Fruit fly (Drosophila melanogaster) whole organism, prepupa: ENCODE measurements around the gene CG31689.

Source experiments
- Blimp-1 ChIP-seq: fragments of 200-800 bp; sonication (Bioruptor generic); optimal IDR thresholded peaks from 3 replicates; lab custom pipeline; 2017; ENCODE audit warnings: missing biosample characterization, missing genetic modification characterization, mild to moderate bottlenecking, moderate library complexity, missing genetic modification reagents
- CG10631 ChIP-seq: fragments of 200-800 bp; sonication (Bioruptor generic); optimal IDR thresholded peaks from 2 replicates; lab custom pipeline; 2016; ENCODE audit warnings: missing biosample characterization, missing genetic modification characterization
- CG11294 ChIP-seq: fragments of 200-800 bp; sonication (Bioruptor generic); IDR thresholded peaks from 2 replicates; pipeline ENCODE4 v1.3.6; 2022; ENCODE audit warnings: missing biosample characterization, missing genetic modification characterization
- CG11762 ChIP-seq: fragments of 200-800 bp; sonication (Bioruptor generic); optimal IDR thresholded peaks from 3 replicates; lab custom pipeline; 2016; ENCODE audit warnings: missing biosample characterization, missing genetic modification characterization; ENCODE audit not compliant: insufficient read depth
- CG15336 ChIP-seq: fragments of 200-800 bp; sonication (Bioruptor generic); IDR thresholded peaks from 2 replicates; pipeline ENCODE4 v1.3.6; 2022; ENCODE audit warnings: missing biosample characterization, missing genetic modification characterization
- CG1621 ChIP-seq: fragments of 200-800 bp; sonication (Bioruptor generic); optimal IDR thresholded peaks from 3 replicates; lab custom pipeline; 2018; ENCODE audit warnings: missing biosample characterization, mild to moderate bottlenecking, missing genetic modification characterization
- CG16779 ChIP-seq: fragments of 200-800 bp; sonication (Bioruptor generic); optimal IDR thresholded peaks from 3 replicates; lab custom pipeline; 2017; ENCODE audit warnings: missing biosample characterization, mild to moderate bottlenecking, missing genetic modification characterization
- CG3032 ChIP-seq: fragments of 200-800 bp; optimal IDR thresholded peaks from 2 replicates; lab custom pipeline; 2019; ENCODE audit warnings: missing biosample characterization, mild to moderate bottlenecking, missing genetic modification characterization, moderate library complexity
- CG31627 ChIP-seq: fragments of 200-800 bp; sonication (Bioruptor generic); optimal IDR thresholded peaks from 3 replicates; lab custom pipeline; 2016; ENCODE audit warnings: missing biosample characterization, missing genetic modification characterization
- CG32006 ChIP-seq: fragments of 200-800 bp; sonication (Bioruptor generic); optimal IDR thresholded peaks from 3 replicates; lab custom pipeline; 2017; ENCODE audit warnings: missing biosample characterization, mild to moderate bottlenecking, missing genetic modification characterization
- CG34406 ChIP-seq: fragments of 200-800 bp; sonication (Bioruptor generic); optimal IDR thresholded peaks from 3 replicates; lab custom pipeline; 2016; ENCODE audit warnings: missing biosample characterization, missing genetic modification characterization
- CG3919 ChIP-seq: fragments of 200-800 bp; sonication (Bioruptor generic); optimal IDR thresholded peaks from 3 replicates; lab custom pipeline; 2016; ENCODE audit warnings: missing biosample characterization, missing genetic modification characterization
- CG4318 ChIP-seq: fragments of 200-800 bp; sonication (Bioruptor generic); optimal IDR thresholded peaks from 3 replicates; lab custom pipeline; 2017; ENCODE audit warnings: missing biosample characterization, mild to moderate bottlenecking, missing genetic modification characterization
- CG6163 ChIP-seq: fragments of 200-800 bp; sonication (Bioruptor generic); IDR thresholded peaks from 3 replicates; pipeline ENCODE4 v1.3.6; 2022; ENCODE audit warnings: missing biosample characterization, missing genetic modification characterization
- CG6792 ChIP-seq: fragments of 200-800 bp; sonication (Bioruptor generic); optimal IDR thresholded peaks from 3 replicates; lab custom pipeline; 2016; ENCODE audit warnings: missing biosample characterization, missing genetic modification characterization
- CG6854 ChIP-seq: fragments of 200-800 bp; sonication (Bioruptor generic); optimal IDR thresholded peaks from 2 replicates; lab custom pipeline; 2017; ENCODE audit warnings: missing biosample characterization, mild to moderate bottlenecking, missing genetic modification characterization
- CG7368 ChIP-seq: fragments of 200-800 bp; sonication (Bioruptor generic); optimal IDR thresholded peaks from 3 replicates; lab custom pipeline; 2016; ENCODE audit warnings: missing biosample characterization, missing genetic modification characterization
- CG8119 ChIP-seq: fragments of 200-800 bp; sonication (Bioruptor generic); IDR thresholded peaks from 3 replicates; pipeline ENCODE4 v1.3.6; 2022; ENCODE audit warnings: missing biosample characterization, missing genetic modification characterization
- CG8319 ChIP-seq: fragments of 200-800 bp; sonication (Bioruptor generic); optimal IDR thresholded peaks from 3 replicates; lab custom pipeline; 2016; ENCODE audit warnings: missing biosample characterization, missing genetic modification characterization
- CG8632 ChIP-seq: fragments of 200-800 bp; sonication (Bioruptor generic); optimal IDR thresholded peaks from 3 replicates; lab custom pipeline; 2016; ENCODE audit warnings: missing biosample characterization, missing genetic modification characterization
- CG9139 ChIP-seq: fragments of 200-800 bp; sonication (Bioruptor generic); optimal IDR thresholded peaks from 3 replicates; lab custom pipeline; 2017; ENCODE audit warnings: missing biosample characterization, mild to moderate bottlenecking, missing genetic modification characterization
- Eip75B ChIP-seq: fragments of 200-800 bp; sonication (Bioruptor generic); optimal IDR thresholded peaks from 3 replicates; lab custom pipeline; 2016; ENCODE audit warnings: missing biosample characterization, missing genetic modification characterization
- Ets21C ChIP-seq: fragments of 200-800 bp; sonication (Bioruptor generic); optimal IDR thresholded peaks from 3 replicates; lab custom pipeline; 2016; ENCODE audit warnings: missing biosample characterization, missing genetic modification characterization
- Ets96B ChIP-seq: fragments of 200-800 bp; optimal IDR thresholded peaks from 2 replicates; lab custom pipeline; 2019; ENCODE audit warnings: missing biosample characterization, mild to moderate bottlenecking, missing genetic modification characterization, moderate library complexity
- Hr38 ChIP-seq: sonication (Bioruptor generic); optimal IDR thresholded peaks from 2 replicates; lab custom pipeline; 2016; ENCODE audit warnings: missing biosample characterization, missing genetic modification characterization
- Hr4 ChIP-seq: fragments of 200-800 bp; sonication (Bioruptor generic); optimal IDR thresholded peaks from 3 replicates; lab custom pipeline; 2016; ENCODE audit warnings: missing biosample characterization, missing genetic modification characterization
- Lpt ChIP-seq: fragments of 200-800 bp; sonication (Bioruptor generic); optimal IDR thresholded peaks from 3 replicates; lab custom pipeline; 2016; ENCODE audit warnings: missing biosample characterization, missing genetic modification characterization
- OdsH ChIP-seq: fragments of 200-800 bp; sonication (Bioruptor generic); optimal IDR thresholded peaks from 3 replicates; lab custom pipeline; 2016; ENCODE audit warnings: missing biosample characterization, missing genetic modification characterization
- Smox ChIP-seq: fragments of 200-800 bp; sonication (Bioruptor generic); optimal IDR thresholded peaks from 3 replicates; lab custom pipeline; 2016; ENCODE audit warnings: missing biosample characterization, missing genetic modification characterization
- Sox14 ChIP-seq: fragments of 200-800 bp; sonication (Bioruptor generic); optimal IDR thresholded peaks from 3 replicates; lab custom pipeline; 2016; ENCODE audit warnings: missing biosample characterization, missing genetic modification characterization
- Sox15 ChIP-seq: fragments of 200-800 bp; sonication (Bioruptor generic); optimal IDR thresholded peaks from 3 replicates; lab custom pipeline; 2016; ENCODE audit warnings: missing biosample characterization, missing genetic modification characterization
- achi ChIP-seq: fragments of 200-800 bp; sonication (Bioruptor generic); optimal IDR thresholded peaks from 3 replicates; lab custom pipeline; 2016; ENCODE audit warnings: missing biosample characterization, missing genetic modification characterization
- dac ChIP-seq: fragments of 200-800 bp; sonication (Bioruptor generic); optimal IDR thresholded peaks from 2 replicates; lab custom pipeline; 2017; ENCODE audit warnings: missing biosample characterization, mild to moderate bottlenecking, missing genetic modification characterization
- dsx ChIP-seq: fragments of 200-800 bp; optimal IDR thresholded peaks from 3 replicates; lab custom pipeline; 2019; ENCODE audit warnings: missing biosample characterization, mild to moderate bottlenecking, missing genetic modification characterization, moderate library complexity; ENCODE audit not compliant: poor library complexity, severe bottlenecking
- eg ChIP-seq: fragments of 200-800 bp; sonication (Bioruptor generic); IDR thresholded peaks from 3 replicates; pipeline ENCODE4 v1.3.6; 2022; ENCODE audit warnings: missing biosample characterization, missing genetic modification characterization
- fd59A ChIP-seq: fragments of 200-800 bp; sonication (Bioruptor generic); optimal IDR thresholded peaks from 2 replicates; lab custom pipeline; 2017; ENCODE audit warnings: missing biosample characterization, mild to moderate bottlenecking, missing genetic modification characterization, missing genetic modification reagents
- fd85E ChIP-seq: fragments of 200-800 bp; sonication (Bioruptor generic); optimal IDR thresholded peaks from 3 replicates; lab custom pipeline; 2016; ENCODE audit warnings: missing biosample characterization, missing genetic modification characterization
- fkh ChIP-seq: fragments of 200-800 bp; sonication (Bioruptor generic); optimal IDR thresholded peaks from 3 replicates; lab custom pipeline; 2017; ENCODE audit warnings: missing biosample characterization, mild to moderate bottlenecking, missing genetic modification characterization, moderate library complexity
- pdm3 ChIP-seq: fragments of 200-800 bp; sonication (Bioruptor generic); optimal IDR thresholded peaks from 3 replicates; lab custom pipeline; 2016; ENCODE audit warnings: missing biosample characterization, missing genetic modification characterization
- salr ChIP-seq, 2 experiments: fragments of 200-800 bp; sonication (Bioruptor generic); optimal IDR thresholded peaks; 3 replicates each; lab custom pipeline; 2016 to 2018; ENCODE audit warnings: missing biosample characterization in 2 of 2, missing genetic modification characterization in 2 of 2, mild to moderate bottlenecking in 1 of 2
- ss ChIP-seq, 2 experiments: fragments of 200-800 bp; sonication (Bioruptor generic); optimal IDR thresholded peaks; 2 replicates in 1 of 2; 3 replicates in 1 of 2; lab custom pipeline; 2017 to 2018; ENCODE audit warnings: mild to moderate bottlenecking in 2 of 2, missing biosample characterization in 2 of 2, missing genetic modification characterization in 2 of 2, moderate library complexity in 1 of 2
- svp ChIP-seq: fragments of 200-800 bp; sonication (Bioruptor generic); peaks from one replicate; lab custom pipeline; 2016; ENCODE audit warnings: missing biosample characterization, missing genetic modification characterization
- topi ChIP-seq: fragments of 200-800 bp; sonication (Bioruptor generic); optimal IDR thresholded peaks from 3 replicates; lab custom pipeline; 2016; ENCODE audit warnings: missing biosample characterization, missing genetic modification characterization

The CG31689 gene

DNA sequence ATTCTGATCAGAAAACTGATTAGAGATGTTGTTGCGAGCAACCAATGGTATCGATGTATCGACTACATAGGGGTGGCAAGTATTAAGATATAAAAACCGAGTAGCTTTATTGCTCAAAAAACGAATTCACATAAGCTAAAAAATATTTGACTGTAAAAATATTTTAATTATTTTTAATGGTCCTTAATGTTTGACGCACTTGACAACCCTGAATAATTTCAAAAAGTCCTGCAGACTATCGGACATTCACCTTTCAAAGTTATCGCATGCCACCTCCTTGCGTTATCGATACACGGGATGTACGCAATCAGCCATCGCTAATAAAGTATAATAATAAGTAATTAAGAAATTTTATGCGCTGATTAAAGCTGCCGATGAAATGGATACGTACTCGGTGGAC is 34.2 kb downstream of the CG31689 start, which contains the start of the genes HemK2, Snapin and Tnpo-SR (continued):
- TF ChIP-seq Eip75B (GFP tag; lab: Kevin White, UChicago) = peak; percentile 89
- TF ChIP-seq Ets96B (tag; lab: Kevin White, UChicago) = peak; percentile 89
- TF ChIP-seq fd59A (GFP tag; lab: Kevin White, UChicago) = peak; percentile 69
- TF ChIP-seq CG6792 (GFP tag; lab: Kevin White, UChicago) = peak; percentile 89
- TF ChIP-seq Smox (GFP tag; lab: Kevin White, UChicago) = peak; percentile 92
- TF ChIP-seq CG8319 (GFP tag; lab: Kevin White, UChicago) = peak; percentile 78
- peak; percentile 78 for TF ChIP-seq CG7368 (GFP tag; lab: Kevin White, UChicago)
- TF ChIP-seq CG16779 (tag; lab: Kevin White, UChicago) = peak; percentile 53
- TF ChIP-seq CG31627 (GFP tag; lab: Kevin White, UChicago) = peak; percentile 91
- peak; percentile 97 for TF ChIP-seq svp
- peak; percentile 83 for TF ChIP-seq Sox15 (GFP tag; lab: Kevin White, UChicago)
- TF ChIP-seq fd85E = peak; percentile 47
- peak; percentile 83 for TF ChIP-seq CG15336 (GFP tag; lab: Robert Waterston, UW)
- TF ChIP-seq CG6854 (GFP tag; lab: Kevin White, UChicago) = peak; percentile 67
- TF ChIP-seq CG32006 (GFP tag; lab: Kevin White, UChicago) = peak; percentile 84
- peak; percentile 48 for TF ChIP-seq fkh (GFP tag; lab: Kevin White, UChicago)
- TF ChIP-seq Lpt (GFP tag; lab: Kevin White, UChicago) = peak; percentile 76
- peak; percentile 79; the same call in 1 of the 2 replicates for TF ChIP-seq CG11294 (GFP tag; lab: Robert Waterston, UW)
- TF ChIP-seq CG10631 (GFP tag; lab: Kevin White, UChicago) = peak; percentile 94
- TF ChIP-seq CG4318 (GFP tag; lab: Kevin White, UChicago) = peak; percentile 76
- TF ChIP-seq Hr4 (GFP tag; lab: Kevin White, UChicago) = peak; percentile 91
- TF ChIP-seq CG8119 (GFP tag; lab: Robert Waterston, UW) = peak; percentile 76; the same call in 2 of the 3 replicates
- peak; percentile 94 for TF ChIP-seq topi (GFP tag; lab: Kevin White, UChicago)
- TF ChIP-seq Blimp-1 (GFP tag; lab: Kevin White, UChicago) = peak; percentile 70

DNA sequence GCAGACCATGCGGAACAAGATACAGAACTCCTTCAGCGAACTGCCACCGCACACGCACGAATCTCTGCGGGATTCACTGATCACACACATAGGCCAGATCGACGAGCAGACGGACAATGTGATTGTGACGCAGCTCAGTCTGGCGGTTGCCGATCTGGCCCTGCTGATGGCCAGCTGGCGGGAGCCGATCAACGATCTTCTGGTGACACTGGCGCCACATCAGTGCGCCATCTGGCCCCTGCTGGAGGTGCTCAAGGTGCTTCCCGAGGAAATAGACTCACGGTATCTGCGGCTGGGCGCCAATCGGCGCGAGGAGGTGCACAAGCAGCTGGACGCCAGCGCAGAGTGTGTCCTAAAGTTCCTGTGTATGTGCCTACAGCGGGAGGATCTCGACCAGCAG is 34.8 kb downstream of the CG31689 start:
- TF ChIP-seq eg (GFP tag; lab: Robert Waterston, UW) (0 out of 3 replicates have a peak, but pooled peaks have one; percentile 5), CG11762 (GFP tag; lab: Kevin White, UChicago) (no peak), Ets96B (tag; lab: Kevin White, UChicago) (no peak)
- TF ChIP-seq, all 60 proteins: peak for 1

DNA sequence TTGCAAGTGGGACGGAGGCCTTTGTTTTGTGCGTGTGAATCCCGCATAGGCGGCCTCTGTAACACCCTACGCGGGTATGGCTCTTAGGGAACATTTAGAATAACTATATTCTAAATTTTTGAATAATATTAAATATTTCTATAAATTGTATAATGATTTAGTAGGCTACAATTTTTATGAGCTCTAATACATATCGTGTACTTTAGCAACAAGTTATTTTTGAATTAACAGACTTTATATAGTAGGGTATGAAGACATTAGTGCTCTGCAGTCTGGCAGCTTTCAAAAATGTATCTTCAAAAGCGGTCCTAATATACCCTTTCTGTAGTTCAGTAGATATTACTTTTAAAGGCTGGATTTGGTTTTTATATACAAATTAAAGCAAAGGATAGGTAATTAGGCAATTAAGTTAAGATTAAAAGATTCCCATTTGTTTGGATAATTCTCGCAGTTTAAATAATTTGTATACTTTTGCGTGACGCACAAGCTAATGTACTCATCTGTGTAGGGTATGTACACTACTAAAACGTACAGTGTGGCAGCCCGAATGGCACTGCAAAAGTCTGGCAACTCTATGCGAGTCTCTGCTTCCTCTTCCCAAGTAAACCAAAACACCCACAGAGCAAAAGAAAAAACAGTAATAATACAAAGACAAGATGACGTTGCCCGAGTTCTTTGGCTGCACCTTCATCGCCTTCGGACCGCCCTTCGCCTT is 40.3 kb downstream of the CG31689 start, which contains the start of the genes Snx21 and aph-1:
Gene Snx21 (minus strand): TSS at position 7 of the 715 bp plus-strand sequence.
Gene aph-1 (plus strand): TSS at position 575 of the 715 bp plus-strand sequence.
- TF ChIP-seq Sox14 (GFP tag; lab: Kevin White, UChicago) = peak; percentile 89
- TF ChIP-seq CG3919 (GFP tag; lab: Kevin White, UChicago) = peak; percentile 86
- TF ChIP-seq pdm3 (GFP tag; lab: Kevin White, UChicago) = peak; percentile 92
- TF ChIP-seq CG6163 (GFP tag; lab: Robert Waterston, UW) = peak; percentile 89
- TF ChIP-seq CG1621 (tag; lab: Kevin White, UChicago) = peak; percentile 61
- peak; percentile 89 for TF ChIP-seq CG6854 (GFP tag; lab: Kevin White, UChicago)
- TF ChIP-seq CG10631 (GFP tag; lab: Kevin White, UChicago) = peak; percentile 89
- TF ChIP-seq achi (GFP tag; lab: Kevin White, UChicago) = peak; percentile 90
- peak; percentile 88 for TF ChIP-seq CG8119 (GFP tag; lab: Robert Waterston, UW)
- TF ChIP-seq CG9139 = peak; percentile 84
- TF ChIP-seq CG4318 (GFP tag; lab: Kevin White, UChicago) = peak; percentile 84
- TF ChIP-seq svp = peak; percentile 92
- TF ChIP-seq OdsH (GFP tag; lab: Kevin White, UChicago) = peak; percentile 92
- no peak for TF ChIP-seq Hr38 (GFP tag; lab: Kevin White, UChicago)
- TF ChIP-seq CG34406 (GFP tag; lab: Kevin White, UChicago) = peak; percentile 89
- peak; percentile 85 for TF ChIP-seq fkh (GFP tag; lab: Kevin White, UChicago)
- TF ChIP-seq fd59A (GFP tag; lab: Kevin White, UChicago) = peak; percentile 79
- TF ChIP-seq Eip75B (GFP tag; lab: Kevin White, UChicago) = peak; percentile 88
- peak; percentile 87 for TF ChIP-seq Smox (GFP tag; lab: Kevin White, UChicago)
- TF ChIP-seq Sox15 (GFP tag; lab: Kevin White, UChicago) = peak; percentile 88
- peak; percentile 84 for TF ChIP-seq topi (GFP tag; lab: Kevin White, UChicago)
- TF ChIP-seq dsx (GFP tag; lab: Kevin White, UChicago) = peak; percentile 83
- TF ChIP-seq CG3032 (tag; lab: Kevin White, UChicago) = peak; percentile 89
- TF ChIP-seq fd85E = peak; percentile 70
- peak; percentile 81 for TF ChIP-seq CG11294 (GFP tag; lab: Robert Waterston, UW)
- peak; percentile 59 to 86 for TF ChIP-seq salr (GFP tag; optimal IDR thresholded peaks at IDR 0.05; lab: Kevin White, UChicago)
- TF ChIP-seq Ets21C (GFP tag; lab: Kevin White, UChicago) = peak; percentile 88
- peak; percentile 75 for TF ChIP-seq dac
- peak; percentile 88 to 89 for TF ChIP-seq ss (GFP tag; optimal IDR thresholded peaks at IDR 0.05; lab: Kevin White, UChicago)
- TF ChIP-seq CG8632 (GFP tag; lab: Kevin White, UChicago) = peak; percentile 90
